Fruit fly (Drosophila melanogaster) whole organism, embryonic: ENCODE measurements around the gene Teh2.
A peak's percentile ranks its signal among the peaks of the same experiment; 100 is the strongest.

ENCODE experiments used
- B-H1 ChIP-seq: fragments of 200-800 bp; sonication (Bioruptor generic); IDR thresholded peaks from 3 replicates; pipeline ENCODE4 v1.3.6; 2022; ENCODE audit warnings: missing biosample characterization, missing genetic modification characterization
- CG11085 ChIP-seq: fragments of 200-800 bp; sonication (Bioruptor generic); IDR thresholded peaks from 2 replicates; pipeline ENCODE4 v1.3.6; 2022; ENCODE audit warnings: missing biosample characterization, missing genetic modification characterization
- CG11696 ChIP-seq: fragments of 200-800 bp; sonication (Bioruptor generic); IDR thresholded peaks from 2 replicates; pipeline ENCODE4 v1.3.6; 2022; ENCODE audit warnings: missing biosample characterization, missing genetic modification characterization
- CG12104 ChIP-seq: fragments of 200-800 bp; sonication (Bioruptor generic); optimal IDR thresholded peaks from 3 replicates; lab custom pipeline; 2016; ENCODE audit warnings: missing biosample characterization, missing genetic modification characterization
- CG14710 ChIP-seq: fragments of 200-800 bp; sonication (Bioruptor generic); optimal IDR thresholded peaks from 3 replicates; lab custom pipeline; 2019; ENCODE audit warnings: missing biosample characterization, mild to moderate bottlenecking, missing genetic modification characterization, moderate library complexity
- CG15514 ChIP-seq: fragments of 200-800 bp; sonication (Bioruptor generic); optimal IDR thresholded peaks from 3 replicates; lab custom pipeline; 2017; ENCODE audit warnings: missing biosample characterization, missing genetic modification characterization, mild to moderate bottlenecking, moderate library complexity, missing genetic modification reagents
- CG15696 ChIP-seq: fragments of 200-800 bp; sonication (Bioruptor generic); optimal IDR thresholded peaks from 2 replicates; lab custom pipeline; 2019; ENCODE audit warnings: missing biosample characterization, mild to moderate bottlenecking, missing genetic modification characterization, moderate library complexity
- CG16779 ChIP-seq: fragments of 200-800 bp; sonication (Bioruptor generic); IDR thresholded peaks from 2 replicates; pipeline ENCODE4 v1.3.6; 2022; ENCODE audit warnings: missing biosample characterization, missing genetic modification characterization
- CG16863 ChIP-seq: fragments of 200-800 bp; sonication (Bioruptor generic); optimal IDR thresholded peaks from 3 replicates; lab custom pipeline; 2016; ENCODE audit warnings: missing biosample characterization, missing genetic modification characterization
- CG32772 ChIP-seq: fragments of 200-800 bp; sonication (Bioruptor generic); IDR thresholded peaks from 2 replicates; pipeline ENCODE4 v1.3.6; 2022; ENCODE audit warnings: missing biosample characterization, missing genetic modification characterization
- CG3726 ChIP-seq: fragments of 200-800 bp; sonication (Bioruptor generic); IDR thresholded peaks from 3 replicates; pipeline ENCODE4, ENCODE4 v1.3.6; 2022; ENCODE audit warnings: missing biosample characterization, missing genetic modification characterization
- CG3847 ChIP-seq: fragments of 200-800 bp; sonication (Bioruptor generic); IDR thresholded peaks from 2 replicates; pipeline ENCODE4 v1.3.6; 2022; ENCODE audit warnings: missing biosample characterization, missing genetic modification characterization
- CG42726 ChIP-seq: fragments of 200-800 bp; sonication (Bioruptor generic); IDR thresholded peaks from 2 replicates; pipeline ENCODE4 v1.3.6; 2022; ENCODE audit warnings: missing biosample characterization, missing genetic modification characterization; ENCODE audit not compliant: partially characterized antibody
- CG43689 ChIP-seq: fragments of 200-800 bp; sonication (Bioruptor generic); IDR thresholded peaks from 2 replicates; pipeline ENCODE4 v1.3.6; 2022; ENCODE audit warnings: missing biosample characterization, missing genetic modification characterization
- CG4424 ChIP-seq: fragments of 200-800 bp; sonication (Bioruptor generic); optimal IDR thresholded peaks from 3 replicates; lab custom pipeline; 2016; ENCODE audit warnings: missing biosample characterization, missing genetic modification characterization
- CG4820 ChIP-seq: fragments of 200-800 bp; sonication (Bioruptor generic); optimal IDR thresholded peaks from 3 replicates; lab custom pipeline; 2016; ENCODE audit warnings: missing biosample characterization, missing genetic modification characterization
- CG6254 ChIP-seq: fragments of 200-800 bp; sonication (Bioruptor generic); optimal IDR thresholded peaks from 3 replicates; lab custom pipeline; 2017; ENCODE audit warnings: mild to moderate bottlenecking, missing biosample characterization, missing genetic modification reagents, missing genetic modification characterization
- CG6854 ChIP-seq: fragments of 200-800 bp; sonication (Bioruptor generic); optimal IDR thresholded peaks from 3 replicates; lab custom pipeline; 2017; ENCODE audit warnings: missing biosample characterization, mild to moderate bottlenecking, missing genetic modification characterization
- CG7372 ChIP-seq: fragments of 200-800 bp; sonication (Bioruptor generic); IDR thresholded peaks from 2 replicates; pipeline ENCODE4 v1.3.6; 2022; ENCODE audit warnings: missing biosample characterization, missing genetic modification characterization
- CG9609 ChIP-seq: fragments of 200-800 bp; sonication (Bioruptor generic); optimal IDR thresholded peaks from 3 replicates; lab custom pipeline; 2016; ENCODE audit warnings: missing biosample characterization, missing genetic modification characterization
- Dek ChIP-seq: fragments of 200-800 bp; sonication (Bioruptor generic); optimal IDR thresholded peaks from 3 replicates; lab custom pipeline; 2019; ENCODE audit warnings: missing biosample characterization, mild to moderate bottlenecking, missing genetic modification characterization, moderate library complexity
- Dll ChIP-seq: fragments of 200-800 bp; sonication (Bioruptor generic); IDR thresholded peaks from 4 replicates; pipeline ENCODE4 v1.3.6; 2022; ENCODE audit warnings: missing biosample characterization, missing genetic modification characterization; ENCODE audit not compliant: partially characterized antibody
- Elba2 ChIP-seq: fragments of 200-800 bp; sonication (Bioruptor generic); optimal IDR thresholded peaks from 3 replicates; lab custom pipeline; 2016; ENCODE audit warnings: missing biosample characterization, missing genetic modification characterization
- Fer2 ChIP-seq: fragments of 200-800 bp; sonication (Bioruptor generic); optimal IDR thresholded peaks from 2 replicates; lab custom pipeline; 2018; ENCODE audit warnings: missing biosample characterization, mild to moderate bottlenecking, missing genetic modification characterization, moderate library complexity
- H2.0 ChIP-seq: fragments of 200-800 bp; sonication (Bioruptor generic); IDR thresholded peaks from 2 replicates; pipeline ENCODE4 v1.3.6; 2022; ENCODE audit warnings: missing biosample characterization, missing genetic modification characterization
- HLH3B ChIP-seq: fragments of 200-800 bp; sonication (Bioruptor generic); IDR thresholded peaks from 2 replicates; pipeline ENCODE4 v1.3.6; 2022; ENCODE audit warnings: missing biosample characterization, missing genetic modification characterization
- HmgZ ChIP-seq: fragments of 200-800 bp; sonication (Bioruptor generic); optimal IDR thresholded peaks from 2 replicates; lab custom pipeline; 2018; ENCODE audit warnings: missing biosample characterization, mild to moderate bottlenecking, missing genetic modification characterization
- Hsf ChIP-seq: fragments of 200-800 bp; sonication (Bioruptor generic); optimal IDR thresholded peaks from 3 replicates; lab custom pipeline; 2016; ENCODE audit warnings: missing biosample characterization, missing genetic modification characterization
- Kr ChIP-seq: fragments of 200-800 bp; sonication (Bioruptor generic); optimal IDR thresholded peaks from 2 replicates; lab custom pipeline; 2017; ENCODE audit warnings: missing biosample characterization, mild to moderate bottlenecking, missing genetic modification characterization
- MTF-1 ChIP-seq: fragments of 200-800 bp; sonication (Bioruptor generic); optimal IDR thresholded peaks from 2 replicates; lab custom pipeline; 2018; ENCODE audit warnings: missing biosample characterization, mild to moderate bottlenecking, missing genetic modification characterization, borderline replicate concordance
- Rx ChIP-seq: fragments of 200-800 bp; sonication (Bioruptor generic); IDR thresholded peaks from 2 replicates; pipeline ENCODE4 v1.3.6; 2022; ENCODE audit warnings: missing biosample characterization, missing genetic modification characterization
- Scr ChIP-seq: fragments of 200-800 bp; sonication (Bioruptor generic); IDR thresholded peaks from 2 replicates; pipeline ENCODE4 v1.3.6; 2022; ENCODE audit warnings: missing biosample characterization, missing genetic modification characterization; ENCODE audit not compliant: partially characterized antibody
- Taf1 ChIP-seq: fragments of 200-800 bp; sonication (Bioruptor generic); IDR thresholded peaks from 2 replicates; pipeline ENCODE4 v1.3.6; 2022; ENCODE audit warnings: missing biosample characterization, missing genetic modification characterization
- bcd ChIP-seq: fragments of 200-800 bp; sonication (Bioruptor generic); optimal IDR thresholded peaks from 2 replicates; lab custom pipeline; 2017; ENCODE audit warnings: missing biosample characterization, mild to moderate bottlenecking, missing genetic modification characterization
- crol ChIP-seq: fragments of 200-800 bp; sonication (Bioruptor generic); IDR thresholded peaks from 2 replicates; pipeline ENCODE4 v1.3.6; 2022; ENCODE audit warnings: missing biosample characterization, missing genetic modification characterization
- dm ChIP-seq: fragments of 200-800 bp; sonication (Bioruptor generic); optimal IDR thresholded peaks from 3 replicates; lab custom pipeline; 2016; ENCODE audit warnings: missing biosample characterization, missing genetic modification characterization
- gem ChIP-seq: fragments of 200-800 bp; sonication (Bioruptor generic); optimal IDR thresholded peaks from 2 replicates; lab custom pipeline; 2019; ENCODE audit warnings: missing biosample characterization, mild to moderate bottlenecking, missing genetic modification characterization, moderate library complexity
- ind ChIP-seq: fragments of 200-800 bp; sonication (Bioruptor generic); optimal IDR thresholded peaks from 3 replicates; lab custom pipeline; 2016; ENCODE audit warnings: missing biosample characterization, missing genetic modification characterization
- jigr1 ChIP-seq: fragments of 200-800 bp; sonication (Bioruptor generic); IDR thresholded peaks from 3 replicates; pipeline ENCODE4 v1.3.6; 2022; ENCODE audit warnings: missing biosample characterization, missing genetic modification characterization
- klu ChIP-seq: fragments of 200-800 bp; sonication (Bioruptor generic); IDR thresholded peaks from 2 replicates; pipeline ENCODE4 v1.3.6; 2022; ENCODE audit warnings: missing biosample characterization, missing genetic modification characterization
- knrl ChIP-seq: fragments of 200-800 bp; sonication (Bioruptor generic); IDR thresholded peaks from 3 replicates; pipeline ENCODE4 v1.3.6; 2022; ENCODE audit warnings: missing biosample characterization, missing genetic modification characterization; ENCODE audit not compliant: partially characterized antibody
- mld ChIP-seq: fragments of 200-800 bp; sonication (Bioruptor generic); IDR thresholded peaks from 3 replicates; pipeline ENCODE4 v1.3.6; 2022; ENCODE audit warnings: missing biosample characterization, missing genetic modification characterization; ENCODE audit not compliant: partially characterized antibody
- nom ChIP-seq: fragments of 200-800 bp; sonication (Bioruptor generic); optimal IDR thresholded peaks from 2 replicates; lab custom pipeline; 2017; ENCODE audit warnings: missing biosample characterization, missing genetic modification characterization, mild to moderate bottlenecking, moderate library complexity, missing genetic modification reagents
- phol ChIP-seq: fragments of 200-800 bp; sonication (Bioruptor generic); optimal IDR thresholded peaks from 3 replicates; lab custom pipeline; 2018; ENCODE audit warnings: missing biosample characterization, mild to moderate bottlenecking, missing genetic modification characterization, moderate library complexity
- ranshi ChIP-seq: fragments of 200-800 bp; sonication (Bioruptor generic); IDR thresholded peaks from 2 replicates; pipeline ENCODE4 v1.3.6; 2022; ENCODE audit warnings: missing biosample characterization, missing genetic modification characterization
- scrt ChIP-seq: fragments of 200-800 bp; sonication (Bioruptor generic); optimal IDR thresholded peaks from 2 replicates; lab custom pipeline; 2018; ENCODE audit warnings: missing biosample characterization, mild to moderate bottlenecking, missing genetic modification characterization, moderate library complexity
- sens ChIP-seq: fragments of 200-800 bp; sonication (Bioruptor generic); peaks from one replicate; lab custom pipeline; 2016; ENCODE audit warnings: missing biosample characterization, missing genetic modification characterization
- stwl ChIP-seq: fragments of 200-800 bp; sonication (Bioruptor generic); optimal IDR thresholded peaks from 3 replicates; lab custom pipeline; 2018; ENCODE audit warnings: missing biosample characterization, mild to moderate bottlenecking, missing genetic modification characterization, moderate library complexity
- tio ChIP-seq: fragments of 200-800 bp; sonication (Bioruptor generic); optimal IDR thresholded peaks from 2 replicates; lab custom pipeline; 2017; ENCODE audit warnings: missing biosample characterization, missing genetic modification characterization, inconsistent platforms

The Teh2 gene

DNA sequence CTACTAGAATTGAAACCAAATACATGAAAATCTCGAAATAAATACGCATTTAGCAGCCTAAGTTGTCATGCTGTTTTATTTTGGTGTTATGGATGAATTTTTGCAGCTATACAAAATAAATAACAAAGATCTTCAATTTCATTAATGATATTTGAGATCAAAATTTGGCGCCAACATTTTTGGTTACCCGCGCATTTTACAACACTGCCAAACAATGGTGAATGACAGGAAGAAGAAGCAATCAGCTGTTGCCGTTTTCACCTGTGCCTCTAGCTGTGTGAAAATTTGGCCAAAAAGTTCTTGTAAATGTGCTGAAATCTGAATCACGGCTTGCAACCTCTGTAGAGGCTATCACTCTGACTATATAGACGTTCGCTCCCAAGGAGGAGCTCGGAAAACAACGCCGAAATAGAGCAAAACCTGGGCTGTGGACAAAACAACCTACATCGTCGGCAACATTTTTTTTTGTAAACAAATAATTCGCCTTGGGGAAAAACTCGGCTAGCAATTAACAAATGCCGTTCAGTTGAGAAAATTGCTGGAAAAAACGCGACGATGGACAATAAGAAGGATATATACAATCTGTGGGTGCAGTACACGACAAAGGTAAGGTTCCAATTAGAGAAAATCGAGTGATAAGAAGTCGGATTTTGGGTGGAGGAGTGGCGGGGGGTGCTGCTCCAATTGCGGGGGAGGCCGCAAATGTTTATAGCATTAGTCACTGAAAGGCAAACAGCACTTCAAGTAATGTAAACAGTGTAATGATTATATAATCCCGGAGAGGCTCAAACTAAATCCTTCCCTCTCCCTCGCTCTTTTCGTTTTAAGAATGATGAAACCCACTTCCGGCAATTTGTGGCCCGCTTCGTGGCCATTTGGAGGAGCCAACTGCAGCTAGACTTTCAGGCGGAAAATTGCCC is 6.2 kb upstream of the Teh2 start, which contains the start of gene CG43367 (continued):
- TF ChIP-seq tio (no peak), CG14710 (tag; lab: Kevin White, UChicago) (no peak), Kr (GFP tag; lab: Kevin White, UChicago) (no peak), CG42726 (GFP tag; lab: Robert Waterston, UW) (0 out of 2 replicates have a peak, but pooled peaks have one; percentile 29), CG43689 (GFP tag; lab: Robert Waterston, UW) (no peak), CG16779 (GFP tag; lab: Robert Waterston, UW) (no peak), klu (GFP tag; lab: Robert Waterston, UW) (0 out of 2 replicates have a peak, but pooled peaks have one; percentile 21), CG6254 (GFP tag; lab: Kevin White, UChicago) (no peak), CG4424 (GFP tag; lab: Kevin White, UChicago) (no peak), bcd (GFP tag; lab: Kevin White, UChicago) (no peak), Dek (no peak), CG3847 (GFP tag; lab: Robert Waterston, UW) (peak; percentile 56), CG6854 (no peak), CG11696 (GFP tag; lab: Robert Waterston, UW) (no peak), CG9609 (no peak), mld (GFP tag; lab: Robert Waterston, UW) (no peak), Scr (GFP tag; lab: Robert Waterston, UW) (no peak), crol (peak; percentile 90), CG15514 (GFP tag; lab: Kevin White, UChicago) (peak; percentile 29), CG16863 (GFP tag; lab: Kevin White, UChicago) (no peak), sens (GFP tag; lab: Kevin White, UChicago) (no peak), stwl (tag; lab: Kevin White, UChicago) (peak; percentile 50), gem (no peak), scrt (no peak), CG7372 (no peak), HLH3B (GFP tag; lab: Robert Waterston, UW) (no peak), jigr1 (GFP tag; lab: Robert Waterston, UW) (no peak), Dll (0 out of 4 replicates have a peak, but pooled peaks have one; percentile 32), Elba2 (GFP tag; lab: Kevin White, UChicago) (peak; percentile 82), CG12104 (GFP tag; lab: Kevin White, UChicago) (no peak), B-H1 (no peak), Fer2 (tag; lab: Kevin White, UChicago) (no peak), HmgZ (tag; lab: Kevin White, UChicago) (peak; percentile 45), ind (GFP tag; lab: Kevin White, UChicago) (no peak), MTF-1 (GFP tag; lab: Kevin White, UChicago) (peak; percentile 6), Rx (GFP tag; lab: Robert Waterston, UW) (no peak), CG4820 (no peak), dm (no peak), phol (tag; lab: Kevin White, UChicago) (no peak), CG11085 (GFP tag; lab: Robert Waterston, UW) (no peak), ranshi (GFP tag; lab: Robert Waterston, UW) (peak; percentile 5; the same call in 1 of the 2 replicates), knrl (GFP tag; lab: Robert Waterston, UW) (no peak), nom (GFP tag; lab: Kevin White, UChicago) (no peak), CG32772 (GFP tag; lab: Robert Waterston, UW) (no peak), CG15696 (tag; lab: Kevin White, UChicago) (no peak), Hsf (no peak), Taf1 (GFP tag; lab: Robert Waterston, UW) (no peak), CG3726 (no peak), H2.0 (no peak)
